Fruit fly (Drosophila melanogaster) S2 (cell line): ENCODE measurements around the gene CG14811.

ENCODE experiments used
- CG8478 ChIP-seq: fragments of >200 bp; optimal IDR thresholded peaks from 2 replicates; lab custom pipeline; 2018
- CTCF ChIP-seq, 2 experiments: fragments of >200 bp; optimal IDR thresholded peaks; 2 replicates each; lab custom pipeline; 2018

dm6 chrX:1772626-1773025 lies 49.6 kb downstream of the CG14811 start:
- TF ChIP-seq CG8478 (lab: Kevin White, UChicago): no peak
- TF ChIP-seq CTCF (optimal IDR thresholded peaks at IDR 0.05; lab: Kevin White, UChicago): peak; percentile 95 to 97
